Worm (Caenorhabditis elegans): ENCODE results near the gene clc-25.

DNA sequence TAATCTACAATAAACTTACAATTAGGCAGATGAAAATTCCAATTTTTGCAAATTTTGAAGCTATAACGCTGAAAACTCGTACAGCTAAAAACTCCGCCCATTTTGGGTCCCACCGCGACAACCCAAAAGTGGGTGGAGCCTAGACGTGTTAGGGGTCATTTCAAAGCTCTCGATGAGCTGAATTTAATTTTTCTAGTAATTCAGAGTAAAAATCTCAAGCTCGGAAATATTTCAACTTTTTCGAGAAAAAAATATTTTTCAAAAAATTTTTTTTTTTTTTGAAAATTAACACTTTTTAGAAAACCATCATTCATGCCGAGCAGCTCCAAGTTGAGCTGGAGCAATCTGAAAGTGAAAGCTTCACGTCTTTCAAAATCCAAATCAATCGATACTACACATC is 24.9 kb downstream of the clc-25 start, which contains the start of gene R06B10.7:
- no peak for TF ChIP-seq ama-1 (optimal IDR thresholded peaks at IDR 0.05)
- TF ChIP-seq ama-1 (GFP tag; optimal IDR thresholded peaks at IDR 0.05): no peak
- TF ChIP-seq D2030.7 (GFP tag; IDR thresholded peaks at IDR 0.05): no peak
- TF ChIP-seq rec-8 (tag; optimal IDR thresholded peaks at IDR 0.05): no peak
- TF ChIP-seq cebp-2 (GFP tag; IDR thresholded peaks at IDR 0.05): no peak
- TF ChIP-seq ceh-58 (GFP tag; IDR thresholded peaks at IDR 0.05): no peak
- no peak for TF ChIP-seq sptf-2 (GFP tag; optimal IDR thresholded peaks at IDR 0.05)
- TF ChIP-seq xnd-1 (tag; optimal IDR thresholded peaks at IDR 0.05): no peak
- no peak for TF ChIP-seq hlh-12 (tag; optimal IDR thresholded peaks at IDR 0.05)
- no peak for TF ChIP-seq attf-5 (GFP tag; optimal IDR thresholded peaks at IDR 0.05)
- no peak for TF ChIP-seq efl-1 (GFP tag; optimal IDR thresholded peaks at IDR 0.05)

Data from whole organism, young adult.